Fruit fly (Drosophila melanogaster): ENCODE results near the gene RabGGTb.
A peak's percentile ranks its signal among the peaks of the same experiment; 100 is the strongest.

Gene RabGGTb

DNA sequence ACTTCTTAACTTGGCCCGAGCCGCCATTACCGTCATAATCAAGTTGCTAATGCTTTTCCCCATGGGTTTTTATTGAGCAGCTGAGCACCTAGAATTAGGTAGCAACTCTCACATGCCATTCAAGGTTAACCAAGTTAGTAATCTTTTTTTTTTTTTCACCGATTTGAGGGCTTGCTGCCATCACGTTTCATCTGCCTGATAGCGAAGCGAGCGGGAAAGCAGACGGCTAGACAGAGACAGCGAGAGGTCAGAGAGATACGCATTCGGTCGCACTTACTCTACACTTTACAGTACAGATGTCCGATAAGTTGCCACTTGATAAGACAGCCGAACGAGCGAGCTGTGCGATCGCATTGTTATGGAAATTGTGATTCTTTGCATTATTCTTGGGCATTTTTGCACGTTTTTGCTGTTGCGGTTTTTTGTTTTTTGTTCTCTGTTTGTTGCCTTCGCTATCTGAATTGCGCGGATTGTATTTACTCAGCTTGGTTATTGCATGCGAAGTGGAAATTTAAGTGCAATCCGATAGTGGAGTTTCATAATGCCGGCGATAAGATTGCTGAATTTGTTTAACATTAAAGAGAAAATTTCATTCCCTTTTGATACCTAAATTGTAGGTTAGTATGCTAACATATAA is 21.6 kb downstream of the RabGGTb start (continued):
- peak; percentile 98 for TF ChIP-seq CG7987 (GFP tag; optimal IDR thresholded peaks at IDR 0.05)
- TF ChIP-seq CG2202 (tag; optimal IDR thresholded peaks at IDR 0.05) = no peak
- TF ChIP-seq Deaf1 (tag; optimal IDR thresholded peaks at IDR 0.05) = peak; percentile 6
- no peak for TF ChIP-seq CG6175 (GFP tag; IDR thresholded peaks at IDR 0.05)
- TF ChIP-seq Hey (tag; optimal IDR thresholded peaks at IDR 0.05) = peak; percentile 26
- TF ChIP-seq CG15479 (GFP tag; optimal IDR thresholded peaks at IDR 0.05) = peak; percentile 93
- no peak for TF ChIP-seq CG11504 (tag; optimal IDR thresholded peaks at IDR 0.05)
- no peak for TF ChIP-seq CG2116 (GFP tag; optimal IDR thresholded peaks at IDR 0.05)
- TF ChIP-seq ranshi (GFP tag; IDR thresholded peaks at IDR 0.05) = no peak
- peak; percentile 44 for TF ChIP-seq Med (GFP tag)
- TF ChIP-seq exex (tag; optimal IDR thresholded peaks at IDR 0.05) = peak; percentile 79
- TF ChIP-seq seq (GFP tag; IDR thresholded peaks at IDR 0.05) = no peak
- TF ChIP-seq pb (GFP tag; optimal IDR thresholded peaks at IDR 0.05) = no peak
- TF ChIP-seq unpg (GFP tag; optimal IDR thresholded peaks at IDR 0.05) = no peak
- TF ChIP-seq emc (GFP tag; optimal IDR thresholded peaks at IDR 0.05) = no peak
- TF ChIP-seq CG9932 (GFP tag; IDR thresholded peaks at IDR 0.05) = no peak
- peak; percentile 79 for TF ChIP-seq GATAe (GFP tag; conservative IDR thresholded peaks at IDR 0.05)
- no peak for TF ChIP-seq ems (GFP tag; optimal IDR thresholded peaks at IDR 0.05)
- TF ChIP-seq kah (GFP tag; optimal IDR thresholded peaks at IDR 0.05) = no peak
- no peak for TF ChIP-seq Dip2 (GFP tag; IDR thresholded peaks at IDR 0.05)
- no peak for TF ChIP-seq crp (GFP tag; optimal IDR thresholded peaks at IDR 0.05)
- peak; percentile 68 for TF ChIP-seq sug (tag; optimal IDR thresholded peaks at IDR 0.05)
- peak; percentile 8; the same call in 1 of the 3 replicates for TF ChIP-seq CG2199 (GFP tag; IDR thresholded peaks at IDR 0.05)
- peak; percentile 36 for TF ChIP-seq mirr (GFP tag; optimal IDR thresholded peaks at IDR 0.05)
- TF ChIP-seq CG34376 (GFP tag; optimal IDR thresholded peaks at IDR 0.05) = peak; percentile 74
- peak in 1 of 2 experiments; percentile 48 for TF ChIP-seq Trl (optimal IDR thresholded peaks at IDR 0.05)
- no peak for TF ChIP-seq Trl (GFP tag; optimal IDR thresholded peaks at IDR 0.05)
- no peak for TF ChIP-seq Opbp (GFP tag; IDR thresholded peaks at IDR 0.05; ENCODE audit: partially characterized antibody)
- TF ChIP-seq Hr78 (GFP tag; optimal IDR thresholded peaks at IDR 0.05) = peak in 1 of 2 experiments; percentile 57
- no peak for TF ChIP-seq CG17186 (GFP tag; optimal IDR thresholded peaks at IDR 0.05)
- no peak for TF ChIP-seq sna (GFP tag; IDR thresholded peaks at IDR 0.05; ENCODE audit: partially characterized antibody)
- TF ChIP-seq grn (GFP tag; optimal IDR thresholded peaks at IDR 0.05) = peak; percentile 90
- no peak for TF ChIP-seq Chrac-16 (GFP tag; optimal IDR thresholded peaks at IDR 0.05)
- peak; percentile 29 for TF ChIP-seq CG10543 (GFP tag; optimal IDR thresholded peaks at IDR 0.05)
- TF ChIP-seq CG1832 (GFP tag; optimal IDR thresholded peaks at IDR 0.05) = peak; percentile 43
- no peak for TF ChIP-seq CG6813 (GFP tag; optimal IDR thresholded peaks at IDR 0.05)
- no peak for TF ChIP-seq ttk (GFP tag; IDR thresholded peaks at IDR 0.05)

- TF ChIP-seq nom (GFP tag; optimal IDR thresholded peaks at IDR 0.05) (no peak), CG31224 (GFP tag; IDR thresholded peaks at IDR 0.05) (no peak), cas (GFP tag; IDR thresholded peaks at IDR 0.05) (no peak), sqz (GFP tag; optimal IDR thresholded peaks at IDR 0.05) (no peak), zf30C (GFP tag; optimal IDR thresholded peaks at IDR 0.05) (peak; percentile 20), da (GFP tag; optimal IDR thresholded peaks at IDR 0.05) (no peak), Abd-B (GFP tag; optimal IDR thresholded peaks at IDR 0.05) (no peak), sr (GFP tag; IDR thresholded peaks at IDR 0.05) (no peak), tgo (GFP tag; IDR thresholded peaks at IDR 0.05) (no peak), chm (GFP tag; IDR thresholded peaks at IDR 0.05) (no peak), Atf-2 (GFP tag; optimal IDR thresholded peaks at IDR 0.05) (no peak), CG4730 (GFP tag; IDR thresholded peaks at IDR 0.05) (no peak), lilli (GFP tag; optimal IDR thresholded peaks at IDR 0.05) (peak; percentile 53), CG31365 (tag; optimal IDR thresholded peaks at IDR 0.05) (no peak), slou (GFP tag; optimal IDR thresholded peaks at IDR 0.05) (no peak), Poxn (GFP tag; IDR thresholded peaks at IDR 0.05) (no peak)
Measured at dm6 chr2L:2901445-2901844, 22.5 kb downstream of the RabGGTb start.

All from whole organism, embryonic.